Fruit fly (Drosophila melanogaster) whole organism, embryonic: Measurements from ENCODE around the gene Jon65Aiii.
A peak's percentile ranks its signal among the peaks of the same experiment; 100 is the strongest.

Experiments
- Atf-2 ChIP-seq: fragments of 200-800 bp; sonication (Bioruptor generic); optimal IDR thresholded peaks from 2 replicates; lab custom pipeline; 2016; ENCODE audit warnings: missing biosample characterization, missing genetic modification characterization
- CG10654 ChIP-seq: fragments of 200-800 bp; sonication (Bioruptor generic); optimal IDR thresholded peaks from 2 replicates; lab custom pipeline; 2016; ENCODE audit warnings: missing biosample characterization, missing genetic modification characterization
- CG10959 ChIP-seq: fragments of 200-800 bp; sonication (Bioruptor generic); IDR thresholded peaks from 2 replicates; pipeline ENCODE4 v1.3.6; 2022; ENCODE audit warnings: missing biosample characterization, missing genetic modification characterization
- CG11085 ChIP-seq: fragments of 200-800 bp; sonication (Bioruptor generic); IDR thresholded peaks from 2 replicates; pipeline ENCODE4 v1.3.6; 2022; ENCODE audit warnings: missing biosample characterization, missing genetic modification characterization
- CG11093 ChIP-seq: fragments of 200-800 bp; sonication (Bioruptor generic); IDR thresholded peaks from 3 replicates; pipeline ENCODE4 v1.3.6; 2022; ENCODE audit warnings: missing biosample characterization, missing genetic modification characterization
- CG14050 ChIP-seq: fragments of 200-800 bp; sonication (Bioruptor generic); IDR thresholded peaks from 3 replicates; pipeline ENCODE4 v1.3.6; 2022; ENCODE audit warnings: missing biosample characterization, missing genetic modification characterization
- CG1603 ChIP-seq: fragments of 200-800 bp; sonication (Bioruptor generic); optimal IDR thresholded peaks from 2 replicates; lab custom pipeline; 2019; ENCODE audit warnings: missing biosample characterization, mild to moderate bottlenecking, missing genetic modification characterization, moderate library complexity
- CG16815 ChIP-seq: fragments of 200-800 bp; sonication (Bioruptor generic); optimal IDR thresholded peaks from 3 replicates; lab custom pipeline; 2017; ENCODE audit warnings: missing biosample characterization, mild to moderate bottlenecking, missing genetic modification characterization
- CG17361 ChIP-seq: fragments of 200-800 bp; sonication (Bioruptor generic); IDR thresholded peaks from 3 replicates; pipeline ENCODE4 v1.3.6; 2022; ENCODE audit warnings: missing biosample characterization, missing genetic modification characterization
- CG2202 ChIP-seq: fragments of 200-800 bp; sonication (Bioruptor generic); optimal IDR thresholded peaks from 2 replicates; lab custom pipeline; 2018; ENCODE audit warnings: missing biosample characterization, mild to moderate bottlenecking, missing genetic modification characterization
- CG32767 ChIP-seq: fragments of 200-800 bp; sonication (Bioruptor generic); IDR thresholded peaks from 2 replicates; pipeline ENCODE4 v1.3.6; 2022; ENCODE audit warnings: missing biosample characterization, missing genetic modification characterization
- CG33557 ChIP-seq: fragments of 200-800 bp; sonication (Bioruptor generic); optimal IDR thresholded peaks from 2 replicates; lab custom pipeline; 2019; ENCODE audit warnings: missing biosample characterization, mild to moderate bottlenecking, missing genetic modification characterization, moderate library complexity
- CG34376 ChIP-seq: fragments of 200-800 bp; sonication (Bioruptor generic); optimal IDR thresholded peaks from 2 replicates; lab custom pipeline; 2018; ENCODE audit warnings: missing biosample characterization, mild to moderate bottlenecking, missing genetic modification characterization
- CG4360 ChIP-seq: fragments of 200-800 bp; sonication (Bioruptor generic); IDR thresholded peaks from 2 replicates; pipeline ENCODE4 v1.3.6; 2022; ENCODE audit warnings: missing biosample characterization, missing genetic modification characterization
- CG6175 ChIP-seq: fragments of 200-800 bp; sonication (Bioruptor generic); IDR thresholded peaks from 3 replicates; pipeline ENCODE4 v1.3.6; 2022; ENCODE audit warnings: missing biosample characterization, missing genetic modification characterization
- CG7556 ChIP-seq: fragments of 200-800 bp; sonication (Bioruptor generic); optimal IDR thresholded peaks from 2 replicates; lab custom pipeline; 2017; ENCODE audit warnings: missing biosample characterization, mild to moderate bottlenecking, missing genetic modification characterization
- CG9727 ChIP-seq: fragments of 200-800 bp; sonication (Bioruptor generic); optimal IDR thresholded peaks from 3 replicates; lab custom pipeline; 2017; ENCODE audit warnings: missing biosample characterization, mild to moderate bottlenecking, missing genetic modification characterization
- CG9797 ChIP-seq: fragments of 200-800 bp; sonication (Bioruptor generic); optimal IDR thresholded peaks from 3 replicates; lab custom pipeline; 2018; ENCODE audit warnings: missing biosample characterization, mild to moderate bottlenecking, missing genetic modification characterization
- CG9876 ChIP-seq: fragments of 200-800 bp; sonication (Bioruptor generic); optimal IDR thresholded peaks from 2 replicates; lab custom pipeline; 2016; ENCODE audit warnings: missing biosample characterization, missing genetic modification characterization
- CHES-1-like ChIP-seq: fragments of 200-800 bp; sonication (Bioruptor generic); optimal IDR thresholded peaks from 2 replicates; lab custom pipeline; 2016; ENCODE audit warnings: missing biosample characterization, missing genetic modification characterization
- CTCF ChIP-seq: fragments of 200-800 bp; sonication (Bioruptor generic); optimal IDR thresholded peaks from 2 replicates; lab custom pipeline; 2017; ENCODE audit warnings: missing biosample characterization, mild to moderate bottlenecking, missing genetic modification characterization, moderate library complexity
- CkIIα-i1 ChIP-seq: fragments of 200-800 bp; sonication (Bioruptor generic); IDR thresholded peaks from 2 replicates; pipeline ENCODE4 v1.3.6; 2022; ENCODE audit warnings: missing biosample characterization, missing genetic modification characterization
- Ets97D ChIP-seq: fragments of 200-800 bp; sonication (Bioruptor generic); optimal IDR thresholded peaks from 3 replicates; lab custom pipeline; 2016; ENCODE audit warnings: missing biosample characterization, missing genetic modification characterization
- Hmr ChIP-seq: fragments of 200-800 bp; sonication (Bioruptor generic); optimal IDR thresholded peaks from 3 replicates; lab custom pipeline; 2017; ENCODE audit warnings: mild to moderate bottlenecking, missing biosample characterization, missing genetic modification reagents, missing genetic modification characterization
- Hr51 ChIP-seq, 2 experiments: fragments of 200-800 bp; sonication (Bioruptor generic); optimal IDR thresholded peaks; 2 replicates in 1 of 2; 3 replicates in 1 of 2; lab custom pipeline; 2016 to 2018; ENCODE audit warnings: missing biosample characterization in 2 of 2, missing genetic modification characterization in 2 of 2, mild to moderate bottlenecking in 1 of 2, moderate library complexity in 1 of 2
- Jarid2 ChIP-seq: fragments of 200-800 bp; sonication (Bioruptor generic); optimal IDR thresholded peaks from 3 replicates; lab custom pipeline; 2017; ENCODE audit warnings: mild to moderate bottlenecking, missing biosample characterization, missing genetic modification reagents, missing genetic modification characterization
- Lpt ChIP-seq: fragments of >200 bp; optimal IDR thresholded peaks from 2 replicates; lab custom pipeline; 2018; ENCODE audit warnings: missing biosample characterization, missing genetic modification characterization
- MTF-1 ChIP-seq: fragments of 200-800 bp; sonication (Bioruptor generic); optimal IDR thresholded peaks from 2 replicates; lab custom pipeline; 2018; ENCODE audit warnings: missing biosample characterization, mild to moderate bottlenecking, missing genetic modification characterization, borderline replicate concordance
- NC2β ChIP-seq: fragments of 200-800 bp; sonication (Bioruptor generic); optimal IDR thresholded peaks from 2 replicates; lab custom pipeline; 2016; ENCODE audit warnings: missing biosample characterization, missing genetic modification characterization
- NK7.1 ChIP-seq: fragments of 200-800 bp; sonication (Bioruptor generic); optimal IDR thresholded peaks from 3 replicates; lab custom pipeline; 2016; ENCODE audit warnings: missing biosample characterization, missing genetic modification characterization
- Optix ChIP-seq: fragments of 200-800 bp; sonication (Bioruptor generic); IDR thresholded peaks from 3 replicates; pipeline ENCODE4 v1.3.6; 2022; ENCODE audit warnings: missing biosample characterization, missing genetic modification characterization
- Poxn ChIP-seq: fragments of 200-800 bp; sonication (Bioruptor generic); IDR thresholded peaks from 2 replicates; pipeline ENCODE4 v1.3.6; 2022; ENCODE audit warnings: missing biosample characterization, missing genetic modification characterization
- Six4 ChIP-seq: fragments of 200-800 bp; sonication (Bioruptor generic); optimal IDR thresholded peaks from 2 replicates; lab custom pipeline; 2016; ENCODE audit warnings: missing biosample characterization, missing genetic modification characterization
- Sox102F ChIP-seq: fragments of 200-800 bp; sonication (Bioruptor generic); optimal IDR thresholded peaks from 2 replicates; lab custom pipeline; 2018; ENCODE audit warnings: missing biosample characterization, mild to moderate bottlenecking, missing genetic modification characterization, moderate library complexity
- Tbp ChIP-seq: fragments of >200 bp; optimal IDR thresholded peaks from 2 replicates; lab custom pipeline; 2018; ENCODE audit warnings: missing biosample characterization, missing genetic modification characterization
- ab ChIP-seq: fragments of 200-800 bp; sonication (Bioruptor generic); optimal IDR thresholded peaks from 2 replicates; lab custom pipeline; 2016; ENCODE audit warnings: missing biosample characterization, missing genetic modification characterization
- abd-A ChIP-seq: fragments of 200-800 bp; sonication (Bioruptor generic); optimal IDR thresholded peaks from 3 replicates; lab custom pipeline; 2019; ENCODE audit warnings: missing biosample characterization, mild to moderate bottlenecking, missing genetic modification characterization, moderate library complexity
- al ChIP-seq: fragments of 200-800 bp; sonication (Bioruptor generic); IDR thresholded peaks from 2 replicates; pipeline ENCODE4 v1.3.6; 2022; ENCODE audit warnings: missing biosample characterization, missing genetic modification characterization
- amos ChIP-seq: fragments of 200-800 bp; sonication (Bioruptor generic); IDR thresholded peaks from 2 replicates; pipeline ENCODE4 v1.3.6; 2022; ENCODE audit warnings: missing biosample characterization, missing genetic modification characterization; ENCODE audit not compliant: partially characterized antibody
- bbx ChIP-seq: fragments of 200-800 bp; sonication (Bioruptor generic); IDR thresholded peaks from 2 replicates; pipeline ENCODE4 v1.3.6; 2022; ENCODE audit warnings: missing biosample characterization, missing genetic modification characterization; ENCODE audit not compliant: partially characterized antibody
- bowl ChIP-seq: fragments of 200-800 bp; sonication (Bioruptor generic); IDR thresholded peaks from 2 replicates; pipeline ENCODE4 v1.3.6; 2022; ENCODE audit warnings: missing biosample characterization, missing genetic modification characterization
- br ChIP-seq: fragments of >200 bp; optimal IDR thresholded peaks from 2 replicates; lab custom pipeline; 2017
- dpn ChIP-seq, 2 experiments: fragments of 200-800 bp; sonication (Bioruptor generic); optimal IDR thresholded peaks; 3 replicates each; lab custom pipeline; 2016; ENCODE audit warnings: missing biosample characterization in 2 of 2, missing genetic modification characterization in 2 of 2
- eve ChIP-seq, 2 experiments: fragments of >200 bp; optimal IDR thresholded peaks; 2 replicates each; lab custom pipeline; 2017; ENCODE audit warnings: missing biosample characterization in 2 of 2, missing genetic modification characterization in 2 of 2
- fd102C ChIP-seq: fragments of 200-800 bp; sonication (Bioruptor generic); optimal IDR thresholded peaks from 2 replicates; lab custom pipeline; 2018; ENCODE audit warnings: missing biosample characterization, mild to moderate bottlenecking, missing genetic modification characterization, moderate library complexity
- fru ChIP-seq: fragments of >200 bp; optimal IDR thresholded peaks from 2 replicates; lab custom pipeline; 2017
- fu2 ChIP-seq: fragments of 200-800 bp; sonication (Bioruptor generic); optimal IDR thresholded peaks from 2 replicates; lab custom pipeline; 2016; ENCODE audit warnings: missing biosample characterization, missing genetic modification characterization
- gsb-n ChIP-seq: fragments of 200-800 bp; sonication (Bioruptor generic); optimal IDR thresholded peaks from 3 replicates; lab custom pipeline; 2018; ENCODE audit warnings: missing biosample characterization, mild to moderate bottlenecking, missing genetic modification characterization
- nmo ChIP-seq: fragments of 200-800 bp; sonication (Bioruptor generic); optimal IDR thresholded peaks from 2 replicates; lab custom pipeline; 2018; ENCODE audit warnings: missing biosample characterization, mild to moderate bottlenecking, missing genetic modification characterization, moderate library complexity
- phol ChIP-seq: fragments of 200-800 bp; sonication (Bioruptor generic); optimal IDR thresholded peaks from 3 replicates; lab custom pipeline; 2018; ENCODE audit warnings: missing biosample characterization, mild to moderate bottlenecking, missing genetic modification characterization, moderate library complexity
- sens ChIP-seq: fragments of 200-800 bp; sonication (Bioruptor generic); peaks from one replicate; lab custom pipeline; 2016; ENCODE audit warnings: missing biosample characterization, missing genetic modification characterization
- sqz ChIP-seq: fragments of 200-800 bp; sonication (Bioruptor generic); optimal IDR thresholded peaks from 3 replicates; lab custom pipeline; 2018; ENCODE audit warnings: missing biosample characterization, mild to moderate bottlenecking, missing genetic modification characterization
- tio ChIP-seq: fragments of 200-800 bp; sonication (Bioruptor generic); optimal IDR thresholded peaks from 2 replicates; lab custom pipeline; 2017; ENCODE audit warnings: missing biosample characterization, missing genetic modification characterization, inconsistent platforms
- wdn ChIP-seq: fragments of 200-800 bp; sonication (Bioruptor generic); IDR thresholded peaks from 2 replicates; pipeline ENCODE4 v1.3.6; 2022; ENCODE audit warnings: missing biosample characterization, missing genetic modification characterization

The Jon65Aiii gene

DNA sequence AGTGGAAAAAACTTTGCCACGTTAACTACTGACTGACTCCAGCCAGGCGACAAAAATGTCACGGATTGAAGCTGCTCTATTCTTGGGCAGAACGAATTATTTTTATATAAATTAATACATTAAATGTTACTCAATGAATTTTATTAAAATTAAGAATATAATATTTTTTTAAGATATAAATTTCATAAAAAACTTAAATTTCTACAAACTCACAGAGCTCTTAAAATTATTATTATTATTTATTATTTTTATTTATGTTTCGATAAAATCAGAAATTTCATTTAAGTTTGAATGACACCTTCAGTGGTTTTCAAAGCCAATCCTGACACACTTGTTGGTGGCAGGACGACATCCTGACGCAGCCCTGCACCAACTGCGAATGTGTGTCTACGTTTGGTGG lies 34.6 kb downstream of the Jon65Aiii start (continued):
- TF ChIP-seq CkIIα-i1 (GFP tag; lab: Robert Waterston, UW) (no peak), CG34376 (GFP tag; lab: Kevin White, UChicago) (no peak), CG16815 (no peak), Poxn (GFP tag; lab: Robert Waterston, UW) (no peak), CG17361 (peak; percentile 23; the same call in 1 of the 3 replicates), CG10654 (GFP tag; lab: Kevin White, UChicago) (no peak), wdn (GFP tag; lab: Robert Waterston, UW) (no peak), tio (peak; percentile 4), fd102C (no peak), Sox102F (GFP tag; lab: Kevin White, UChicago) (peak; percentile 24), Six4 (GFP tag; lab: Kevin White, UChicago) (no peak), ab (no peak), Tbp (GFP tag; lab: Kevin White, UChicago) (no peak), Hr51 (GFP tag; optimal IDR thresholded peaks at IDR 0.05; lab: Kevin White, UChicago) (peak in 1 of 2 experiments; percentile 42), nmo (GFP tag; lab: Kevin White, UChicago) (peak; percentile 17), sens (GFP tag; lab: Kevin White, UChicago) (peak; percentile 5), abd-A (tag; lab: Kevin White, UChicago) (no peak), CG4360 (GFP tag; lab: Robert Waterston, UW) (peak; percentile 30; the same call in 1 of the 2 replicates), sqz (peak; percentile 23), bbx (GFP tag; lab: Robert Waterston, UW) (no peak), gsb-n (tag; lab: Kevin White, UChicago) (peak; percentile 20), CG10959 (no peak), CG9797 (no peak), CG2202 (tag; lab: Kevin White, UChicago) (no peak), Lpt (no peak), CG11085 (no peak), CG1603 (no peak), CG7556 (peak; percentile 67), MTF-1 (GFP tag; lab: Kevin White, UChicago) (no peak), eve (GFP tag; optimal IDR thresholded peaks at IDR 0.05; lab: Kevin White, UChicago) (no peak), CG32767 (GFP tag; lab: Robert Waterston, UW) (no peak), fru (lab: Kevin White, UChicago) (no peak), Atf-2 (GFP tag; lab: Kevin White, UChicago) (no peak), Hmr (peak; percentile 36), CG9727 (GFP tag; lab: Kevin White, UChicago) (peak; percentile 28), CG11093 (GFP tag; lab: Robert Waterston, UW) (no peak), al (GFP tag; lab: Robert Waterston, UW) (no peak), CTCF (GFP tag; lab: Kevin White, UChicago) (no peak), CG14050 (GFP tag; lab: Robert Waterston, UW) (no peak), Optix (GFP tag; lab: Robert Waterston, UW) (no peak), phol (tag; lab: Kevin White, UChicago) (peak; percentile 17), CG6175 (no peak), Ets97D (GFP tag; lab: Kevin White, UChicago) (no peak), CG33557 (no peak), br (lab: Kevin White, UChicago) (no peak), Jarid2 (no peak), NC2β (GFP tag; lab: Kevin White, UChicago) (no peak), dpn (GFP tag; optimal IDR thresholded peaks at IDR 0.05; lab: Kevin White, UChicago) (no peak), NK7.1 (GFP tag; lab: Kevin White, UChicago) (no peak), CHES-1-like (no peak), bowl (GFP tag; lab: Robert Waterston, UW) (no peak), fu2 (GFP tag; lab: Kevin White, UChicago) (no peak), amos (GFP tag; lab: Robert Waterston, UW) (no peak), CG9876 (GFP tag; lab: Kevin White, UChicago) (no peak)
